Worm (Caenorhabditis elegans): ENCODE results near the gene ins-6.
A peak's percentile ranks its signal among the peaks of the same experiment; 100 is the strongest.

ins-6 gene

ce11 chrII:5961317-5961716 is 38.9 kb upstream of the ins-6 start, which contains the start of gene B0034.7:
B0034.7 (plus strand) TSS chrII:5961617.
- TF ChIP-seq ztf-22 (GFP tag; optimal IDR thresholded peaks at IDR 0.05) = no peak
- TF ChIP-seq ama-1 (optimal IDR thresholded peaks at IDR 0.05) = no peak
- TF ChIP-seq ama-1 (GFP tag; optimal IDR thresholded peaks at IDR 0.05) = no peak
- no peak for TF ChIP-seq Y53G8AR.9 (GFP tag; conservative IDR thresholded peaks at IDR 0.05)
- no peak for TF ChIP-seq mel-28 (tag; optimal IDR thresholded peaks at IDR 0.05; ENCODE audit: borderline replicate concordance)
- no peak for TF ChIP-seq egl-18 (GFP tag; IDR thresholded peaks at IDR 0.05)
- TF ChIP-seq egrh-3 (GFP tag; IDR thresholded peaks at IDR 0.05) = no peak
- TF ChIP-seq nhr-90 (tag; optimal IDR thresholded peaks at IDR 0.05) = no peak
- TF ChIP-seq ztf-26 (tag; optimal IDR thresholded peaks at IDR 0.05) = no peak
- TF ChIP-seq efl-1 (GFP tag; optimal IDR thresholded peaks at IDR 0.05) = no peak
- no peak for TF ChIP-seq F23B12.7 (tag; optimal IDR thresholded peaks at IDR 0.05; ENCODE audit: insufficient read depth)
- no peak for TF ChIP-seq bed-1 (GFP tag; IDR thresholded peaks at IDR 0.05)
- TF ChIP-seq D2030.7 (GFP tag; IDR thresholded peaks at IDR 0.05) = no peak
- no peak for TF ChIP-seq sdz-38 (tag; optimal IDR thresholded peaks at IDR 0.05)
- TF ChIP-seq lin-54 (GFP tag; optimal IDR thresholded peaks at IDR 0.05) = no peak
- TF ChIP-seq hmg-1.2 (GFP tag; IDR thresholded peaks at IDR 0.05) = no peak
- TF ChIP-seq pbrm-1 (GFP tag; IDR thresholded peaks at IDR 0.05) = no peak
- TF ChIP-seq gei-17 (GFP tag; optimal IDR thresholded peaks at IDR 0.05) = no peak
- TF ChIP-seq Y95B8A.8 (GFP tag; IDR thresholded peaks at IDR 0.05) = no peak
- TF ChIP-seq akir-1 (GFP tag; optimal IDR thresholded peaks at IDR 0.05) = no peak
- no peak for TF ChIP-seq F33H1.4 (GFP tag; IDR thresholded peaks at IDR 0.05)

- TF ChIP-seq zfh-2 (GFP tag; conservative IDR thresholded peaks at IDR 0.05) (peak; percentile 53; the same call in 1 of the 2 replicates), chd-7 (tag; optimal IDR thresholded peaks at IDR 0.05) (peak; percentile 2), attf-5 (GFP tag; optimal IDR thresholded peaks at IDR 0.05) (no peak), mcd-1 (GFP tag; IDR thresholded peaks at IDR 0.05) (no peak), dpff-1 (tag; optimal IDR thresholded peaks at IDR 0.05) (no peak)
Measured at ce11 chrII:5962343-5962742, 37.9 kb upstream of the ins-6 start.

ce11 chrII:5964962-5965361 is 35.3 kb upstream of the ins-6 start:
- TF ChIP-seq tbp1 (GFP tag; optimal IDR thresholded peaks at IDR 0.05) = no peak

- TF ChIP-seq attf-6 (GFP tag; IDR thresholded peaks at IDR 0.05) (no peak), lsl-1 (GFP tag; optimal IDR thresholded peaks at IDR 0.05) (no peak), dox-1 (GFP tag; IDR thresholded peaks at IDR 0.05) (no peak), F57A8.1 (GFP tag; optimal IDR thresholded peaks at IDR 0.05) (no peak), cebp-1 (GFP tag; IDR thresholded peaks at IDR 0.05) (peak; percentile 73), cebp-1 (tag; optimal IDR thresholded peaks at IDR 0.05) (no peak), chd-7 (tag; optimal IDR thresholded peaks at IDR 0.05) (no peak), ekl-4 (GFP tag; IDR thresholded peaks at IDR 0.05) (no peak), F22D6.2 (tag; optimal IDR thresholded peaks at IDR 0.05) (no peak), hmg-1.2 (GFP tag; IDR thresholded peaks at IDR 0.05) (peak; percentile 80)
Measured at ce11 chrII:5966637-5967036, 33.6 kb upstream of the ins-6 start.

- TF ChIP-seq cebp-1 (GFP tag; IDR thresholded peaks at IDR 0.05) (no peak), cebp-1 (tag; optimal IDR thresholded peaks at IDR 0.05) (no peak), lir-1 (GFP tag; conservative IDR thresholded peaks at IDR 0.05) (no peak), atf-7 (tag; optimal IDR thresholded peaks at IDR 0.05) (no peak), F37B4.10 (GFP tag; IDR thresholded peaks at IDR 0.05) (no peak), ceh-58 (GFP tag; IDR thresholded peaks at IDR 0.05) (no peak), ztf-26 (tag; optimal IDR thresholded peaks at IDR 0.05) (no peak), attf-5 (GFP tag; optimal IDR thresholded peaks at IDR 0.05) (no peak), F39B2.1 (GFP tag; IDR thresholded peaks at IDR 0.05) (no peak), aptf-2 (GFP tag; conservative IDR thresholded peaks at IDR 0.05) (no peak), ama-1 (optimal IDR thresholded peaks at IDR 0.05) (no peak), ama-1 (GFP tag; optimal IDR thresholded peaks at IDR 0.05) (no peak), nhr-90 (tag; optimal IDR thresholded peaks at IDR 0.05) (no peak), gei-17 (GFP tag; optimal IDR thresholded peaks at IDR 0.05) (no peak), F33H1.4 (GFP tag; IDR thresholded peaks at IDR 0.05) (no peak)
Measured at ce11 chrII:5968037-5968436, 32.2 kb upstream of the ins-6 start, which contains the start of gene B0034.1. B0034.1 (plus strand) TSS chrII:5968337.
